Worm (Caenorhabditis elegans): ENCODE data around the gene F32D8.3.

DNA sequence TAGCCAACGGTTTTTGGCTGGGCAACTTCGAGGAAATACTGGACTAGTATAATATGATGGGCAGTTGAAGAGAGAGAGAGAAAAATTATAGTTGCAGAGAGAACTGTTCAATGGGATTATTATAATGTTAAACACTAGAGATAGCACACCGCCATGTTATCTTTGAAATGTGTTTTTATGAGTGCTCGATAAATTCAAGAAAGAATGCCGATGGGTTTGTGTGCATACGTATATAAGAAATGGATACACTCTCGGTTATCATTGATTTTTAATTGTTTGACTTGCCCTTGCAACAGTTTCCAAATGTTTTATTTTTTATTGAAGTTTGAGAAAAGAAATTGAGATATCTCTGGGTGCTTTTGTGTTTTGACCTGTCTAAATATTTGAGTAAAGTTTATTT is 50.0 kb downstream of the F32D8.3 start, which contains the start of gene F17C11.12:
- TF ChIP-seq nfya-1 (tag; optimal IDR thresholded peaks at IDR 0.05) (no peak), unc-55 (GFP tag; optimal IDR thresholded peaks at IDR 0.05) (no peak), ama-1 (optimal IDR thresholded peaks at IDR 0.05) (no peak), ahr-1 (tag; optimal IDR thresholded peaks at IDR 0.05) (no peak), rnt-1 (tag; optimal IDR thresholded peaks at IDR 0.05) (no peak), nhr-232 (tag; optimal IDR thresholded peaks at IDR 0.05) (no peak), T23F11.4 (GFP tag; optimal IDR thresholded peaks at IDR 0.05) (no peak), ceh-9 (tag; optimal IDR thresholded peaks at IDR 0.05) (no peak)
